Fruit fly (Drosophila melanogaster): ENCODE results near the gene CG43246.

CG43246 gene

DNA sequence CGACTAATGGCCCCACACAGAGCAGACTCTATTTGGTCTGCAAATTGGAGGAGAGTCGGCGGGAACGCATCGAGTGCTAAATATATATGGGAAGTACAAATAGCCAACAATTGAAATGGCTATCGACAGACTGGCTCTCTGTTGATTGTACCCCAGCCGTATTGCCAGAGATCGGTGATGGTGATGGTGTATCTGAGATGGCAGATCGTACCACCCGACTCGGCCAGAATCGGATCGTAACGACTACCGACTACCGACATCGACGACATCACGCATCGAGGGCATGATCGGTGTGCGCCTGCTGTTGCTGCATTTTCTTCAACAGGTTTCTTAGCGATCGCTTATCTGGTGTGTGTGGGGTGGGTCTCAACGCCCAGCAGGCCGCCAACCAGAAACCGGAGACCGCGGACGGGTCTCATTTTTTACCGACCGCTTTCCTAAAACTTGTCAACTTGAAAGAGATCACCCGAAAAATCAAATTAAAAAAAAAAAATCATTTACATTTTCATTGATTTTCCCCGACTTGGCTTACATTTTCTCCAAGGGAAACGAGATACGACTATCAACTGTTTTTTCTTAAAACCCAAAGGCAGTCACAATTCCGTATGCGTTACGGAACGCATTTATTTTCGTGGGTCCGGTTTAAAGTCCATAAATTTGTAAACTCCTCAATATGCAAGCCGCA, 7.7 kb downstream of the CG43246 start (continued):
- TF ChIP-seq ham (GFP tag; IDR thresholded peaks at IDR 0.05) (no peak), emc (GFP tag; optimal IDR thresholded peaks at IDR 0.05) (no peak), CG4617 (GFP tag; optimal IDR thresholded peaks at IDR 0.05; ENCODE audit: borderline replicate concordance) (no peak), Fer2 (tag; optimal IDR thresholded peaks at IDR 0.05) (peak; percentile 3), disco-r (GFP tag; optimal IDR thresholded peaks at IDR 0.05) (no peak), CG6272 (GFP tag; IDR thresholded peaks at IDR 0.05) (no peak), sima (GFP tag; optimal IDR thresholded peaks at IDR 0.05) (no peak), pb (GFP tag; optimal IDR thresholded peaks at IDR 0.05) (no peak), Usf (GFP tag; optimal IDR thresholded peaks at IDR 0.05) (no peak), CG11093 (GFP tag; IDR thresholded peaks at IDR 0.05) (no peak), Hmr (GFP tag; optimal IDR thresholded peaks at IDR 0.05) (peak; percentile 33), Dfd (GFP tag; optimal IDR thresholded peaks at IDR 0.05) (no peak), Deaf1 (tag; optimal IDR thresholded peaks at IDR 0.05) (peak; percentile 90), CG2120 (GFP tag; optimal IDR thresholded peaks at IDR 0.05) (no peak), ssp (GFP tag; IDR thresholded peaks at IDR 0.05) (no peak), CG9215 (GFP tag; IDR thresholded peaks at IDR 0.05) (no peak), CG10321 (GFP tag; IDR thresholded peaks at IDR 0.05) (no peak), crc (GFP tag; optimal IDR thresholded peaks at IDR 0.05) (no peak), CG7372 (GFP tag; IDR thresholded peaks at IDR 0.05) (no peak), CrebB (tag; optimal IDR thresholded peaks at IDR 0.05) (no peak), Mrtf (GFP tag; IDR thresholded peaks at IDR 0.05) (no peak), CG30431 (GFP tag; optimal IDR thresholded peaks at IDR 0.05) (no peak), Nf-YB (GFP tag; optimal IDR thresholded peaks at IDR 0.05) (no peak), CG4360 (GFP tag; IDR thresholded peaks at IDR 0.05) (0 out of 2 replicates have a peak, but pooled peaks have one; percentile 27), Taf1 (GFP tag; IDR thresholded peaks at IDR 0.05) (no peak), zen (tag; optimal IDR thresholded peaks at IDR 0.05) (no peak), HLH3B (GFP tag; IDR thresholded peaks at IDR 0.05) (peak; percentile 41; the same call in 1 of the 2 replicates), CG14014 (GFP tag; IDR thresholded peaks at IDR 0.05) (peak; percentile 48; the same call in 1 of the 2 replicates), hb (GFP tag; IDR thresholded peaks at IDR 0.05; ENCODE audit: partially characterized antibody) (no peak; the same call in 2 of the 3 replicates), CG31224 (GFP tag; IDR thresholded peaks at IDR 0.05) (no peak), sens (GFP tag) (peak; percentile 74), Oli (tag; optimal IDR thresholded peaks at IDR 0.05) (no peak), al (GFP tag; IDR thresholded peaks at IDR 0.05) (no peak), dimm (GFP tag; IDR thresholded peaks at IDR 0.05) (no peak), CG1529 (GFP tag; optimal IDR thresholded peaks at IDR 0.05) (no peak), sens-2 (GFP tag; IDR thresholded peaks at IDR 0.05) (no peak), Aef1 (GFP tag; IDR thresholded peaks at IDR 0.05) (no peak), HLHmδ (GFP tag; optimal IDR thresholded peaks at IDR 0.05) (no peak), Kr (GFP tag; optimal IDR thresholded peaks at IDR 0.05) (no peak), zfh2 (GFP tag; optimal IDR thresholded peaks at IDR 0.05) (no peak), Ets97D (GFP tag; optimal IDR thresholded peaks at IDR 0.05) (no peak), pnt (GFP tag; optimal IDR thresholded peaks at IDR 0.05) (no peak), HHEX (GFP tag; optimal IDR thresholded peaks at IDR 0.05) (peak; percentile 29), CkIIα-i1 (GFP tag; IDR thresholded peaks at IDR 0.05) (no peak), fru (optimal IDR thresholded peaks at IDR 0.05) (no peak), Myb (GFP tag; optimal IDR thresholded peaks at IDR 0.05) (no peak), Lpt (GFP tag; optimal IDR thresholded peaks at IDR 0.05) (no peak), fd64A (GFP tag; optimal IDR thresholded peaks at IDR 0.05) (peak; percentile 54), BEAF-32 (GFP tag; optimal IDR thresholded peaks at IDR 0.05) (no peak), CG6654 (GFP tag; optimal IDR thresholded peaks at IDR 0.05) (no peak), Ets65A (GFP tag) (no peak), CG10366 (GFP tag; IDR thresholded peaks at IDR 0.05) (no peak), CG10274 (GFP tag; optimal IDR thresholded peaks at IDR 0.05) (no peak)
